Worm (Caenorhabditis elegans) whole organism, young adult: Measurements from ENCODE around the gene unc-6.

Source experiments
- F10E7.11 ChIP-seq: sonication (generic microtip); optimal IDR thresholded peaks from 2 replicates; lab custom pipeline; 2017; ENCODE audit warnings: mild to moderate bottlenecking, missing genetic modification characterization, moderate library complexity, missing compliant biosample characterization
- F23B12.7 ChIP-seq: sonication (generic microtip); optimal IDR thresholded peaks from 2 replicates; lab custom pipeline; 2017; ENCODE audit warnings: missing genetic modification characterization, mild to moderate bottlenecking, missing compliant biosample characterization, antibody characterized with exemption, moderate library complexity; ENCODE audit not compliant: insufficient read depth
- F33H1.4 ChIP-seq: fragments of 200-800 bp; sonication (Bioruptor generic); IDR thresholded peaks from 2 replicates; pipeline ENCODE4 v1.3.6; 2022; ENCODE audit warnings: missing genetic modification reagents, missing genetic modification characterization, missing compliant biosample characterization
- F55B11.4 ChIP-seq: sonication (generic microtip); optimal IDR thresholded peaks from 2 replicates; lab custom pipeline; 2016; ENCODE audit warnings: missing compliant biosample characterization, missing genetic modification characterization, borderline replicate concordance; ENCODE audit not compliant: insufficient read depth
- F57C9.4 ChIP-seq: sonication (generic microtip); optimal IDR thresholded peaks from 2 replicates; lab custom pipeline; 2017; ENCODE audit warnings: mild to moderate bottlenecking, missing genetic modification characterization, missing compliant biosample characterization
- T26A5.8 ChIP-seq: sonication (generic microtip); optimal IDR thresholded peaks from 2 replicates; lab custom pipeline; 2016; ENCODE audit warnings: missing genetic modification characterization, missing compliant biosample characterization
- ZK185.1 ChIP-seq: sonication (generic microtip); optimal IDR thresholded peaks from 2 replicates; lab custom pipeline; 2016; ENCODE audit warnings: mild to moderate bottlenecking, missing genetic modification characterization, missing compliant biosample characterization; ENCODE audit not compliant: poor library complexity, severe bottlenecking
- aptf-2 ChIP-seq: fragments of 200-800 bp; sonication (Bioruptor generic); conservative IDR thresholded peaks from 2 replicates; pipeline ENCODE4 v1.3.6; 2022; ENCODE audit warnings: missing genetic modification reagents, missing genetic modification characterization, missing compliant biosample characterization
- attf-5 ChIP-seq: fragments of 200-800 bp; sonication (Bioruptor generic); optimal IDR thresholded peaks from 2 replicates; lab custom pipeline; 2018; ENCODE audit warnings: mild to moderate bottlenecking, missing genetic modification characterization, missing compliant biosample characterization
- cebp-1 ChIP-seq, 2 experiments: fragments of 200-800 bp in 1 of 2; sonication (Bioruptor generic) in 1 of 2; sonication (generic microtip) in 1 of 2; IDR thresholded peaks in 1 of 2; optimal IDR thresholded peaks in 1 of 2; 2 replicates each; pipeline versions ENCODE4 v1.3.6 to Lab custom; 2017 to 2022; ENCODE audit warnings: missing compliant biosample characterization in 2 of 2, missing genetic modification characterization in 2 of 2, mild to moderate bottlenecking in 1 of 2, missing genetic modification reagents in 1 of 2, moderate library complexity in 1 of 2
- cebp-2 ChIP-seq: fragments of 200-800 bp; sonication (Bioruptor generic); IDR thresholded peaks from 2 replicates; pipeline ENCODE4 v1.3.6; 2022; ENCODE audit warnings: missing genetic modification characterization, missing compliant biosample characterization
- ceh-27 ChIP-seq: fragments of 200-800 bp; sonication (Bioruptor generic); optimal IDR thresholded peaks from 2 replicates; lab custom pipeline; 2018; ENCODE audit warnings: mild to moderate bottlenecking, missing genetic modification characterization, moderate library complexity, missing compliant biosample characterization
- egl-44 ChIP-seq: fragments of 200-800 bp; sonication (Bioruptor generic); IDR thresholded peaks from 2 replicates; pipeline ENCODE4 v1.3.6; 2022; ENCODE audit warnings: missing genetic modification reagents, missing genetic modification characterization, missing compliant biosample characterization
- egrh-3 ChIP-seq: fragments of 200-800 bp; sonication (Bioruptor generic); IDR thresholded peaks from 2 replicates; pipeline ENCODE4 v1.3.6; 2022; ENCODE audit warnings: missing genetic modification reagents, missing genetic modification characterization, missing compliant biosample characterization
- ets-4 ChIP-seq: fragments of 200-800 bp; sonication (Bioruptor generic); optimal IDR thresholded peaks from 2 replicates; lab custom pipeline; 2018; ENCODE audit warnings: mild to moderate bottlenecking, missing genetic modification characterization, missing compliant biosample characterization
- fkh-3 ChIP-seq: sonication (generic microtip); optimal IDR thresholded peaks from 2 replicates; lab custom pipeline; 2016; ENCODE audit warnings: mild to moderate bottlenecking, missing genetic modification characterization, missing compliant biosample characterization
- hlh-26 ChIP-seq: fragments of 200-800 bp; sonication (Bioruptor generic); conservative IDR thresholded peaks from 2 replicates; pipeline ENCODE4 v1.3.6; 2022; ENCODE audit warnings: missing genetic modification reagents, missing genetic modification characterization, missing compliant biosample characterization
- hmg-1.2 ChIP-seq: fragments of 200-800 bp; sonication (Bioruptor generic); IDR thresholded peaks from 2 replicates; pipeline ENCODE4 v1.3.6; 2022; ENCODE audit warnings: missing genetic modification reagents, missing genetic modification characterization, missing compliant biosample characterization
- hsf-1 ChIP-seq: fragments of 200-800 bp; sonication (Bioruptor generic); IDR thresholded peaks from 2 replicates; pipeline ENCODE4 v1.3.6; 2022; ENCODE audit warnings: missing genetic modification reagents, missing genetic modification characterization, missing compliant biosample characterization
- let-526 ChIP-seq: fragments of 200-800 bp; sonication (Bioruptor generic); IDR thresholded peaks from 2 replicates; pipeline ENCODE4 v1.3.6; 2022; ENCODE audit warnings: missing genetic modification reagents, missing genetic modification characterization, missing compliant biosample characterization
- lin-26 ChIP-seq: fragments of 200-800 bp; sonication (Bioruptor generic); IDR thresholded peaks from 2 replicates; pipeline ENCODE4 v1.3.6; 2022; ENCODE audit warnings: missing genetic modification reagents, missing genetic modification characterization, missing compliant biosample characterization
- lin-35 ChIP-seq, 3 experiments: fragments of 150-350 bp in 2 of 3; sonication (generic microtip) in 1 of 3; optimal IDR thresholded peaks; 2 replicates each; lab custom pipeline; 2014 to 2018; ENCODE audit warnings: missing biosample characterization in 3 of 3, missing genetic modification characterization in 3 of 3, missing genetic modification reagents in 3 of 3
- lin-54 ChIP-seq: fragments of 200-800 bp; sonication (Bioruptor generic); optimal IDR thresholded peaks from 2 replicates; lab custom pipeline; 2018; ENCODE audit warnings: mild to moderate bottlenecking, missing genetic modification characterization, missing compliant biosample characterization
- lsl-1 ChIP-seq: fragments of 200-800 bp; sonication (Bioruptor generic); optimal IDR thresholded peaks from 2 replicates; lab custom pipeline; 2018; ENCODE audit warnings: mild to moderate bottlenecking, missing genetic modification characterization, moderate library complexity, missing compliant biosample characterization
- madf-10 ChIP-seq: sonication (generic microtip); optimal IDR thresholded peaks from 2 replicates; lab custom pipeline; 2016; ENCODE audit warnings: mild to moderate bottlenecking, missing genetic modification characterization, missing compliant biosample characterization
- madf-8 ChIP-seq: fragments of 200-800 bp; sonication (Bioruptor generic); conservative IDR thresholded peaks from 2 replicates; pipeline ENCODE4 v1.3.6; 2022; ENCODE audit warnings: missing genetic modification reagents, missing genetic modification characterization, missing compliant biosample characterization
- mcd-1 ChIP-seq: fragments of 200-800 bp; sonication (Bioruptor generic); IDR thresholded peaks from 2 replicates; pipeline ENCODE4 v1.3.6; 2022; ENCODE audit warnings: missing genetic modification reagents, missing genetic modification characterization, missing compliant biosample characterization
- nhr-80 ChIP-seq: sonication (generic microtip); optimal IDR thresholded peaks from 2 replicates; lab custom pipeline; 2016; ENCODE audit warnings: missing genetic modification characterization, missing compliant biosample characterization
- pbrm-1 ChIP-seq: fragments of 200-800 bp; sonication (Bioruptor generic); IDR thresholded peaks from 2 replicates; pipeline ENCODE4 v1.3.6; 2022; ENCODE audit warnings: missing genetic modification reagents, missing genetic modification characterization, missing compliant biosample characterization
- pha-4 ChIP-seq: fragments of 150-350 bp; sonication (generic microtip); optimal IDR thresholded peaks from 2 replicates; lab custom pipeline; 2014; ENCODE audit warnings: missing biosample characterization, missing genetic modification reagents, missing genetic modification characterization
- rcor-1 ChIP-seq: fragments of 200-800 bp; sonication (Bioruptor generic); IDR thresholded peaks from 2 replicates; pipeline ENCODE4 v1.3.6; 2022; ENCODE audit warnings: missing genetic modification reagents, missing genetic modification characterization, missing compliant biosample characterization
- repo-1 ChIP-seq: sonication (generic microtip); optimal IDR thresholded peaks from 2 replicates; lab custom pipeline; 2017; ENCODE audit warnings: mild to moderate bottlenecking, missing genetic modification characterization, missing compliant biosample characterization
- snpc-1.1 ChIP-seq: sonication (generic microtip); optimal IDR thresholded peaks from 2 replicates; lab custom pipeline; 2017; ENCODE audit warnings: missing genetic modification characterization, mild to moderate bottlenecking, missing compliant biosample characterization, antibody characterized with exemption, moderate library complexity, missing genotype, missing genetic modification reagents; ENCODE audit not compliant: insufficient read depth
- snpc-1.3 ChIP-seq: sonication (generic microtip); optimal IDR thresholded peaks from 2 replicates; lab custom pipeline; 2017; ENCODE audit warnings: missing genetic modification characterization, mild to moderate bottlenecking, missing compliant biosample characterization, antibody characterized with exemption, moderate library complexity, missing genotype, missing genetic modification reagents; ENCODE audit not compliant: insufficient read depth
- snpc-4 ChIP-seq, 5 experiments: fragments of 150-350 bp in 1 of 5; sonication (generic microtip) in 4 of 5; optimal IDR thresholded peaks; 2 replicates each; lab custom pipeline; 2014 to 2018; ENCODE audit warnings: missing genetic modification characterization in 5 of 5, missing biosample characterization in 3 of 5, antibody characterized with exemption in 2 of 5, mild to moderate bottlenecking in 2 of 5, missing compliant biosample characterization in 2 of 5, missing genotype in 2 of 5, moderate library complexity in 2 of 5, missing genetic modification reagents in 1 of 5
- sptf-2 ChIP-seq: fragments of 200-800 bp; sonication (Bioruptor generic); optimal IDR thresholded peaks from 2 replicates; lab custom pipeline; 2018; ENCODE audit warnings: mild to moderate bottlenecking, missing genetic modification characterization, missing compliant biosample characterization
- tbp1 ChIP-seq: fragments of 200-800 bp; sonication (Bioruptor generic); optimal IDR thresholded peaks from 2 replicates; lab custom pipeline; 2018; ENCODE audit warnings: mild to moderate bottlenecking, missing genetic modification characterization, missing compliant biosample characterization
- tlf-1 ChIP-seq: fragments of 200-800 bp; sonication (Bioruptor generic); optimal IDR thresholded peaks from 2 replicates; lab custom pipeline; 2018; ENCODE audit warnings: mild to moderate bottlenecking, missing genetic modification characterization, missing compliant biosample characterization
- unc-130 ChIP-seq: sonication (generic microtip); optimal IDR thresholded peaks from 2 replicates; lab custom pipeline; 2016; ENCODE audit warnings: missing genetic modification reagents, missing genetic modification characterization, missing compliant biosample characterization
- unc-62 ChIP-seq: fragments of 150-350 bp; optimal IDR thresholded peaks from 2 replicates; lab custom pipeline; 2014; ENCODE audit warnings: missing biosample characterization, missing genetic modification reagents, missing genetic modification characterization
- ztf-18 ChIP-seq: sonication (generic microtip); optimal IDR thresholded peaks from 2 replicates; lab custom pipeline; 2016; ENCODE audit warnings: missing genotype, mild to moderate bottlenecking, missing genetic modification characterization, missing compliant biosample characterization
- ztf-28 ChIP-seq: fragments of 200-800 bp; sonication (Bioruptor generic); IDR thresholded peaks from 2 replicates; pipeline ENCODE4 v1.3.6; 2022; ENCODE audit warnings: missing genetic modification reagents, missing genetic modification characterization, missing compliant biosample characterization
- ztf-6 ChIP-seq: fragments of 200-800 bp; sonication (Bioruptor generic); IDR thresholded peaks from 2 replicates; pipeline ENCODE4 v1.3.6; 2022; ENCODE audit warnings: missing genetic modification reagents, missing genetic modification characterization, missing compliant biosample characterization

unc-6 gene

ce11 chrX:6889374-6889773 lies at the start of gene unc-6:
TSS of gene unc-6 (plus strand) at chrX:6889674.
- TF ChIP-seq F55B11.4 (tag; lab: Kevin White, UChicago) (no peak), ztf-6 (GFP tag; lab: Robert Waterston, UW) (no peak), lsl-1 (GFP tag; lab: Kevin White, UChicago) (no peak), snpc-1.3 (tag; lab: Kevin White, UChicago) (no peak), hsf-1 (no peak), unc-62 (GFP tag; lab: Kevin White, UChicago) (no peak), ets-4 (no peak), F23B12.7 (tag; lab: Kevin White, UChicago) (no peak), aptf-2 (no peak), mcd-1 (GFP tag; lab: Robert Waterston, UW) (no peak), repo-1 (tag; lab: Kevin White, UChicago) (no peak), F10E7.11 (tag; lab: Kevin White, UChicago) (no peak), lin-35 (GFP tag; optimal IDR thresholded peaks at IDR 0.05; lab: Kevin White, UChicago) (no peak), sptf-2 (GFP tag; lab: Kevin White, UChicago) (no peak), hlh-26 (GFP tag; lab: Robert Waterston, UW) (no peak), ztf-18 (tag; lab: Kevin White, UChicago) (no peak), unc-130 (GFP tag; lab: Kevin White, UChicago) (no peak)
- TF ChIP-seq, all 124 proteins: peak for 0

- TF ChIP-seq F23B12.7 (tag; lab: Kevin White, UChicago) = peak; percentile 50
- peak; percentile 95 for TF ChIP-seq mcd-1 (GFP tag; lab: Robert Waterston, UW)
- 0 out of 2 replicates have a peak, but pooled peaks have one; percentile 22 for TF ChIP-seq egl-44 (GFP tag; lab: Robert Waterston, UW)
- TF ChIP-seq cebp-2 (GFP tag; lab: Robert Waterston, UW) = no peak
- TF ChIP-seq cebp-1 (GFP tag; IDR thresholded peaks at IDR 0.05; lab: Robert Waterston, UW) = no peak
- TF ChIP-seq cebp-1 (tag; optimal IDR thresholded peaks at IDR 0.05; lab: Kevin White, UChicago) = peak; percentile 64
- TF ChIP-seq madf-8 (GFP tag; lab: Robert Waterston, UW) = no peak
- peak; percentile 56 for TF ChIP-seq ceh-27 (GFP tag; lab: Kevin White, UChicago)
- TF ChIP-seq pbrm-1 (GFP tag; lab: Robert Waterston, UW) = 0 out of 2 replicates have a peak, but pooled peaks have one; percentile 13
- TF ChIP-seq nhr-80 = peak; percentile 69
- TF ChIP-seq egrh-3 = no peak
- no peak for TF ChIP-seq let-526
- peak; percentile 7 for TF ChIP-seq pha-4
- 0 out of 2 replicates have a peak, but pooled peaks have one; percentile 19 for TF ChIP-seq hmg-1.2 (GFP tag; lab: Robert Waterston, UW)
- TF ChIP-seq attf-5 (GFP tag; lab: Kevin White, UChicago) = peak; percentile 75
- no peak for TF ChIP-seq T26A5.8
- TF ChIP-seq ztf-28 = no peak
- no peak for TF ChIP-seq fkh-3 (tag; lab: Kevin White, UChicago)
- TF ChIP-seq rcor-1 (GFP tag; lab: Robert Waterston, UW) = peak; percentile 61
- TF ChIP-seq F57C9.4 = no peak
- TF ChIP-seq F33H1.4 (GFP tag; lab: Robert Waterston, UW) = peak; percentile 79
- peak; percentile 66 for TF ChIP-seq ZK185.1
- peak; percentile 67; the same call in 1 of the 2 replicates for TF ChIP-seq aptf-2
- TF ChIP-seq snpc-1.1 (tag; lab: Kevin White, UChicago) = no peak
- TF ChIP-seq tbp1 (GFP tag; lab: Kevin White, UChicago) = no peak
- peak; percentile 40 for TF ChIP-seq madf-10 (tag; lab: Kevin White, UChicago)
- no peak for TF ChIP-seq lin-54 (GFP tag; lab: Kevin White, UChicago)
- TF ChIP-seq snpc-4 (GFP tag; optimal IDR thresholded peaks at IDR 0.05; lab: Kevin White, UChicago) = no peak
- TF ChIP-seq snpc-4 (tag; optimal IDR thresholded peaks at IDR 0.05; lab: Kevin White, UChicago) = peak in 1 of 4 experiments; percentile 8
- no peak for TF ChIP-seq lin-26 (GFP tag; lab: Robert Waterston, UW)
- no peak for TF ChIP-seq tlf-1 (GFP tag; lab: Kevin White, UChicago)
- TF ChIP-seq F55B11.4 (tag; lab: Kevin White, UChicago) = no peak
These were observed 48.7 kb upstream of the unc-6 start, which contains the start of the genes glr-6 and asg-2 for ce11 chrX:6840670-6841308. TSS of gene glr-6 (minus strand) at chrX:6840720. TSS of gene asg-2 (plus strand) at chrX:6841258.
